Worm (Caenorhabditis elegans): Measurements from ENCODE around the gene Y71H2B.8.

- no peak for TF ChIP-seq him-1 (tag; optimal IDR thresholded peaks at IDR 0.05)
- TF ChIP-seq dao-5 (tag; optimal IDR thresholded peaks at IDR 0.05): no peak
- TF ChIP-seq W03F9.2 (tag; optimal IDR thresholded peaks at IDR 0.05): no peak
These were observed 18.3 kb upstream of the Y71H2B.8 start for ce11 chrIII:2560763-2561162.

Measured in whole organism, L4/young adult.